Worm (Caenorhabditis elegans) whole organism, L4 larva: ENCODE data around the gene F23F1.4.
A peak's percentile ranks its signal among the peaks of the same experiment; 100 is the strongest.

Experiments
- F26F4.8 ChIP-seq: fragments of 200-800 bp; sonication (Bioruptor generic); conservative IDR thresholded peaks from 2 replicates; pipeline ENCODE4 v1.3.6; 2022; ENCODE audit warnings: missing genetic modification characterization, missing compliant biosample characterization
- F37D6.2 ChIP-seq: sonication (generic microtip); optimal IDR thresholded peaks from 2 replicates; lab custom pipeline; 2016; ENCODE audit warnings: mild to moderate bottlenecking, missing genetic modification characterization, missing compliant biosample characterization
- F44E2.7 ChIP-seq: fragments of 200-800 bp; sonication (Bioruptor generic); IDR thresholded peaks from 2 replicates; pipeline ENCODE4 v2.1.2; 2022; ENCODE audit warnings: missing genetic modification characterization, missing compliant biosample characterization
- F49E8.2 ChIP-seq: sonication (generic microtip); optimal IDR thresholded peaks from 2 replicates; lab custom pipeline; 2016; ENCODE audit warnings: missing compliant biosample characterization, mild to moderate bottlenecking, missing genetic modification characterization, borderline replicate concordance
- R02D3.7 ChIP-seq: fragments of 150-350 bp; sonication (generic microtip); optimal IDR thresholded peaks from 3 replicates; lab custom pipeline; 2014; ENCODE audit warnings: missing biosample characterization, missing genetic modification characterization
- T20F7.1 ChIP-seq: fragments of 200-800 bp; sonication (Bioruptor generic); optimal IDR thresholded peaks from 2 replicates; lab custom pipeline; 2018; ENCODE audit warnings: mild to moderate bottlenecking, missing genetic modification characterization, missing compliant biosample characterization
- Y75B8A.6 ChIP-seq: fragments of 200-800 bp; sonication (Bioruptor generic); IDR thresholded peaks from 2 replicates; pipeline ENCODE4 v1.3.6; 2022; ENCODE audit warnings: missing genetic modification reagents, missing genetic modification characterization, missing compliant biosample characterization
- ZK337.2 ChIP-seq: fragments of 200-800 bp; sonication (Bioruptor generic); IDR thresholded peaks from 2 replicates; pipeline ENCODE4 v1.3.6; 2022; ENCODE audit warnings: missing genetic modification reagents, missing genetic modification characterization, missing compliant biosample characterization
- aha-1 ChIP-seq: fragments of 150-350 bp; peaks from one replicate; lab custom pipeline; 2014; ENCODE audit warnings: missing biosample characterization, missing genetic modification characterization
- ama-1 ChIP-seq: fragments of 150-350 bp; optimal IDR thresholded peaks from 2 replicates; lab custom pipeline; 2014; ENCODE audit warnings: inconsistent platforms, mixed read lengths
- arid-1 ChIP-seq: fragments of 200-800 bp; sonication (Bioruptor generic); conservative IDR thresholded peaks from 2 replicates; pipeline ENCODE4 v1.3.6; 2022; ENCODE audit warnings: missing genetic modification reagents, missing genetic modification characterization, missing compliant biosample characterization
- attf-4 ChIP-seq: sonication (generic microtip); optimal IDR thresholded peaks from 3 replicates; lab custom pipeline; 2017; ENCODE audit warnings: missing biosample characterization, missing genetic modification characterization
- ceh-28 ChIP-seq: fragments of 150-350 bp; optimal IDR thresholded peaks from 2 replicates; lab custom pipeline; 2014; ENCODE audit warnings: missing biosample characterization, missing genetic modification reagents, missing genetic modification characterization
- ceh-32 ChIP-seq: sonication (generic microtip); optimal IDR thresholded peaks from 2 replicates; lab custom pipeline; 2016; ENCODE audit warnings: mild to moderate bottlenecking, missing genetic modification characterization, missing compliant biosample characterization; ENCODE audit not compliant: poor library complexity
- ceh-82 ChIP-seq: sonication (generic microtip); optimal IDR thresholded peaks from 2 replicates; lab custom pipeline; 2017; ENCODE audit warnings: missing biosample characterization, missing genetic modification characterization
- ctbp-1 ChIP-seq: fragments of 200-800 bp; sonication (Bioruptor generic); IDR thresholded peaks from 2 replicates; pipeline ENCODE4 v1.3.6; 2022; ENCODE audit warnings: missing genetic modification reagents, missing genetic modification characterization, missing compliant biosample characterization
- daf-12 ChIP-seq: fragments of 150-350 bp; optimal IDR thresholded peaks from 2 replicates; lab custom pipeline; 2014; ENCODE audit warnings: missing biosample characterization, missing genetic modification reagents, missing genetic modification characterization
- daf-19 ChIP-seq: fragments of 200-800 bp; sonication (Bioruptor generic); conservative IDR thresholded peaks from 2 replicates; pipeline ENCODE4 v1.3.6; 2022; ENCODE audit warnings: missing genetic modification characterization, missing compliant biosample characterization
- dmd-9 ChIP-seq: fragments of 200-800 bp; sonication (Bioruptor generic); IDR thresholded peaks from 2 replicates; pipeline ENCODE4 v1.3.6; 2022; ENCODE audit warnings: missing genetic modification reagents, missing genetic modification characterization, missing compliant biosample characterization
- dve-1 ChIP-seq: sonication (generic microtip); optimal IDR thresholded peaks from 2 replicates; lab custom pipeline; 2017; ENCODE audit warnings: antibody characterized with exemption, mild to moderate bottlenecking, missing genetic modification characterization, missing compliant biosample characterization; ENCODE audit not compliant: insufficient read depth
- egl-27 ChIP-seq: sonication (generic microtip); optimal IDR thresholded peaks from 3 replicates; lab custom pipeline; 2017; ENCODE audit warnings: missing biosample characterization, missing genetic modification reagents, missing genetic modification characterization
- egl-43 ChIP-seq: fragments of 200-800 bp; sonication (Bioruptor generic); IDR thresholded peaks from 2 replicates; pipeline ENCODE4 v1.3.6; 2022; ENCODE audit warnings: missing genetic modification reagents, missing genetic modification characterization, missing compliant biosample characterization
- fos-1 ChIP-seq: fragments of 150-350 bp; optimal IDR thresholded peaks from 2 replicates; lab custom pipeline; 2014; ENCODE audit warnings: missing biosample characterization, missing genetic modification characterization
- gei-8 ChIP-seq: fragments of 200-800 bp; sonication (Bioruptor generic); optimal IDR thresholded peaks from 2 replicates; lab custom pipeline; 2018; ENCODE audit warnings: mild to moderate bottlenecking, missing genetic modification characterization, missing compliant biosample characterization
- hlh-11 ChIP-seq: fragments of 200-800 bp; sonication (Bioruptor generic); optimal IDR thresholded peaks from 2 replicates; lab custom pipeline; 2018; ENCODE audit warnings: mild to moderate bottlenecking, missing genetic modification characterization, missing compliant biosample characterization
- hlh-30 ChIP-seq: sonication (generic microtip); optimal IDR thresholded peaks from 2 replicates; lab custom pipeline; 2017; ENCODE audit warnings: antibody characterized with exemption, mild to moderate bottlenecking, missing genetic modification characterization, missing compliant biosample characterization; ENCODE audit not compliant: insufficient read depth
- jun-1 ChIP-seq: fragments of 150-350 bp; optimal IDR thresholded peaks from 2 replicates; lab custom pipeline; 2014; ENCODE audit warnings: missing biosample characterization, missing genetic modification reagents, missing genetic modification characterization
- lim-7 ChIP-seq: fragments of 200-800 bp; sonication (Bioruptor generic); IDR thresholded peaks from 2 replicates; pipeline ENCODE4 v1.3.6; 2022; ENCODE audit warnings: missing genetic modification characterization, missing compliant biosample characterization
- lin-13 ChIP-seq: fragments of 150-350 bp; optimal IDR thresholded peaks from 2 replicates; lab custom pipeline; 2014; ENCODE audit warnings: missing biosample characterization, missing genetic modification reagents, missing genetic modification characterization
- lin-39 ChIP-seq: fragments of 150-350 bp; optimal IDR thresholded peaks from 2 replicates; lab custom pipeline; 2014; ENCODE audit warnings: missing biosample characterization, missing genetic modification reagents, missing genetic modification characterization
- lsy-2 ChIP-seq, 2 experiments: fragments of 150-350 bp in 1 of 2; sonication (generic microtip) in 1 of 2; optimal IDR thresholded peaks; 2 replicates each; lab custom pipeline; 2014 to 2017; ENCODE audit warnings: missing biosample characterization in 2 of 2, missing genetic modification characterization in 2 of 2
- madf-5 ChIP-seq, 2 experiments: fragments of 200-800 bp; sonication (Bioruptor generic); IDR thresholded peaks; 2 replicates each; pipeline ENCODE4 v1.3.6; 2022; ENCODE audit warnings: missing compliant biosample characterization in 2 of 2, missing genetic modification characterization in 2 of 2
- madf-9 ChIP-seq: fragments of 200-800 bp; sonication (Bioruptor generic); conservative IDR thresholded peaks from 2 replicates; pipeline ENCODE4 v1.3.6; 2022; ENCODE audit warnings: missing genetic modification reagents, missing genetic modification characterization, missing compliant biosample characterization
- mxl-2 ChIP-seq: fragments of 200-800 bp; sonication (Bioruptor generic); conservative IDR thresholded peaks from 2 replicates; pipeline ENCODE4 v1.3.6; 2022; ENCODE audit warnings: missing genetic modification reagents, missing genetic modification characterization, missing compliant biosample characterization
- mxl-3 ChIP-seq: fragments of 200-800 bp; sonication (Bioruptor generic); optimal IDR thresholded peaks from 2 replicates; lab custom pipeline; 2018; ENCODE audit warnings: mild to moderate bottlenecking, missing genetic modification characterization, missing compliant biosample characterization
- nhr-111 ChIP-seq: fragments of 200-800 bp; sonication (Bioruptor generic); optimal IDR thresholded peaks from 2 replicates; lab custom pipeline; 2018; ENCODE audit warnings: mild to moderate bottlenecking, missing genetic modification characterization, missing compliant biosample characterization
- nhr-237 ChIP-seq: sonication (generic microtip); optimal IDR thresholded peaks from 2 replicates; lab custom pipeline; 2017; ENCODE audit warnings: missing biosample characterization, missing genetic modification characterization
- nhr-25 ChIP-seq: sonication (generic microtip); optimal IDR thresholded peaks from 2 replicates; lab custom pipeline; 2017; ENCODE audit warnings: missing genetic modification characterization, mild to moderate bottlenecking, missing compliant biosample characterization, antibody characterized with exemption, moderate library complexity, borderline replicate concordance; ENCODE audit not compliant: insufficient read depth
- nhr-41 ChIP-seq: fragments of 200-800 bp; sonication (Bioruptor generic); IDR thresholded peaks from 2 replicates; pipeline ENCODE4 v1.3.6; 2022; ENCODE audit warnings: missing genetic modification reagents, missing genetic modification characterization, missing compliant biosample characterization
- nhr-42 ChIP-seq: fragments of 200-800 bp; sonication (Bioruptor generic); IDR thresholded peaks from 2 replicates; pipeline ENCODE4 v1.3.6; 2022; ENCODE audit warnings: missing genetic modification characterization, missing compliant biosample characterization
- nhr-77 ChIP-seq: fragments of 150-350 bp; optimal IDR thresholded peaks from 2 replicates; lab custom pipeline; 2014; ENCODE audit warnings: missing biosample characterization, missing genetic modification characterization
- saeg-2 ChIP-seq: fragments of 200-800 bp; sonication (Bioruptor generic); IDR thresholded peaks from 2 replicates; pipeline ENCODE4 v1.3.6; 2022; ENCODE audit warnings: missing genetic modification reagents, missing genetic modification characterization, missing compliant biosample characterization
- snpc-1.2 ChIP-seq: fragments of 200-800 bp; sonication (Bioruptor generic); IDR thresholded peaks from 2 replicates; pipeline ENCODE4 v1.3.6; 2022; ENCODE audit warnings: missing genetic modification reagents, missing genetic modification characterization, missing compliant biosample characterization
- snpc-4 ChIP-seq: fragments of 150-350 bp; optimal IDR thresholded peaks from 2 replicates; lab custom pipeline; 2014; ENCODE audit warnings: missing biosample characterization, missing genetic modification characterization
- unc-130 ChIP-seq: sonication (generic microtip); optimal IDR thresholded peaks from 2 replicates; lab custom pipeline; 2016; ENCODE audit warnings: missing genetic modification reagents, missing genetic modification characterization, missing compliant biosample characterization
- unc-39 ChIP-seq: sonication (generic microtip); optimal IDR thresholded peaks from 2 replicates; lab custom pipeline; 2017; ENCODE audit warnings: missing biosample characterization, missing genetic modification characterization
- unc-62 ChIP-seq, 3 experiments: fragments of 150-350 bp in 1 of 3; sonication (generic microtip); optimal IDR thresholded peaks in 2 of 3; peaks in 1 of 3; 1 replicate in 1 of 3; 2 replicates in 2 of 3; lab custom pipeline; 2014 to 2017; ENCODE audit warnings: missing biosample characterization in 3 of 3, missing genetic modification characterization in 3 of 3, missing genetic modification reagents in 3 of 3, missing genotype in 1 of 3
- zfp-2 ChIP-seq: sonication (generic microtip); optimal IDR thresholded peaks from 2 replicates; lab custom pipeline; 2016; ENCODE audit warnings: mild to moderate bottlenecking, missing genetic modification characterization, missing compliant biosample characterization
- zfp-3 ChIP-seq: fragments of 200-800 bp; sonication (Bioruptor generic); conservative IDR thresholded peaks from 2 replicates; pipeline ENCODE4 v1.3.6; 2022; ENCODE audit warnings: missing genetic modification reagents, missing genetic modification characterization, missing compliant biosample characterization
- zip-11 ChIP-seq: fragments of 200-800 bp; sonication (Bioruptor generic); IDR thresholded peaks from 2 replicates; pipeline ENCODE4 v1.3.6; 2022; ENCODE audit warnings: missing genetic modification characterization, missing compliant biosample characterization
- ztf-11 ChIP-seq: fragments of 150-350 bp; optimal IDR thresholded peaks from 2 replicates; lab custom pipeline; 2014; ENCODE audit warnings: missing biosample characterization, missing genetic modification characterization
- ztf-7 ChIP-seq: fragments of 150-350 bp; optimal IDR thresholded peaks from 2 replicates; lab custom pipeline; 2014; ENCODE audit warnings: missing biosample characterization, missing genetic modification characterization

F23F1.4 gene

DNA sequence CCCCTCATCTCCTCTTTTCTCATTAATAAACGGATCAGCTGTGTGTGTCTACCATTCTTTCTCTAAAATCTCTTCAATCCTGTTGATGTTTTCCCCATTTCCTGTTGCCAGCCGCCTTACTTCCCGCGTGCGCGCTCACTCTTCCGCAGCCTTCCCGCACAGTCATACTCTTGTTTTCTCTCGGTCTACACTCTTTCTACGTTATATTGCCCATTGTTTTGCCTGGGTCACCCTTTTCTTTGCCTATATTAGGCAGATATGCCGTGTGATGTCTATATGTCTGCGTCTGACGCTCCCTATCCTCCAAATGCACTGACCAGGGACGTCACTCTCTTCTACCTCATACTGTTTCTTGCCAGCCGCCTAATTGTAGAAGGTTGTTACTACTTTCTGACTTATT lies 38.1 kb upstream of the F23F1.4 start (continued):
- no peak for TF ChIP-seq jun-1 (tag; lab: Kevin White, UChicago)
- TF ChIP-seq zfp-3 (GFP tag; lab: Robert Waterston, UW), result no peak
- TF ChIP-seq lsy-2 (tag; optimal IDR thresholded peaks at IDR 0.05; lab: Kevin White, UChicago), result no peak
- no peak for TF ChIP-seq F44E2.7 (GFP tag; lab: Robert Waterston, UW)
- TF ChIP-seq ceh-32 (tag; lab: Kevin White, UChicago), result no peak
- no peak for TF ChIP-seq zfp-2 (tag; lab: Kevin White, UChicago)
- TF ChIP-seq unc-62 (GFP tag; optimal IDR thresholded peaks at IDR 0.05 in 1 of 2; lab: Kevin White, UChicago), result peak in 1 of 2 experiments; percentile 57
- TF ChIP-seq unc-62 (tag; optimal IDR thresholded peaks at IDR 0.05; lab: Kevin White, UChicago), result no peak
- no peak for TF ChIP-seq unc-39 (tag; lab: Kevin White, UChicago)
- no peak for TF ChIP-seq nhr-77 (tag; lab: Kevin White, UChicago)
- TF ChIP-seq daf-19 (GFP tag; lab: Robert Waterston, UW), result no peak
- TF ChIP-seq daf-12 (tag; lab: Kevin White, UChicago), result no peak
- no peak for TF ChIP-seq nhr-111
- no peak for TF ChIP-seq unc-130
- TF ChIP-seq lin-39, result no peak
- TF ChIP-seq gei-8 (GFP tag; lab: Kevin White, UChicago), result no peak
- no peak for TF ChIP-seq ZK337.2 (GFP tag; lab: Robert Waterston, UW)
- no peak for TF ChIP-seq mxl-2 (GFP tag; lab: Robert Waterston, UW)
- no peak for TF ChIP-seq nhr-41 (GFP tag; lab: Robert Waterston, UW)
- TF ChIP-seq R02D3.7 (tag; lab: Kevin White, UChicago), result no peak
- TF ChIP-seq dve-1 (tag; lab: Kevin White, UChicago), result peak; percentile 43
- no peak for TF ChIP-seq fos-1
- TF ChIP-seq snpc-4 (tag; lab: Kevin White, UChicago), result no peak
- TF ChIP-seq aha-1 (tag; lab: Kevin White, UChicago), result peak; percentile 86
- peak; percentile 48 for TF ChIP-seq nhr-25
- no peak for TF ChIP-seq ceh-28 (tag; lab: Kevin White, UChicago)
- TF ChIP-seq Y75B8A.6, result no peak
- no peak for TF ChIP-seq lin-13
- peak; percentile 82 for TF ChIP-seq hlh-11 (tag; lab: Kevin White, UChicago)
- TF ChIP-seq ztf-11 (tag; lab: Kevin White, UChicago), result no peak
- TF ChIP-seq F26F4.8, result no peak
- peak; percentile 82 for TF ChIP-seq mxl-3 (GFP tag; lab: Kevin White, UChicago)
- TF ChIP-seq hlh-30, result peak; percentile 86
- TF ChIP-seq egl-43 (GFP tag; lab: Robert Waterston, UW), result no peak
- no peak for TF ChIP-seq dmd-9 (GFP tag; lab: Robert Waterston, UW)
- no peak for TF ChIP-seq nhr-42
- no peak for TF ChIP-seq nhr-237 (tag; lab: Kevin White, UChicago)
- no peak for TF ChIP-seq madf-5 (GFP tag; IDR thresholded peaks at IDR 0.05; lab: Robert Waterston, UW)
- TF ChIP-seq madf-9 (GFP tag; lab: Robert Waterston, UW), result peak; percentile 71
- TF ChIP-seq F49E8.2 (tag; lab: Kevin White, UChicago), result no peak
- TF ChIP-seq T20F7.1 (GFP tag; lab: Kevin White, UChicago), result no peak
- no peak for TF ChIP-seq saeg-2 (GFP tag; lab: Robert Waterston, UW)
- TF ChIP-seq arid-1 (GFP tag; lab: Robert Waterston, UW), result 0 out of 2 replicates have a peak, but pooled peaks have one; percentile 21
- TF ChIP-seq F37D6.2 (tag; lab: Kevin White, UChicago), result no peak
- no peak for TF ChIP-seq ztf-7
- TF ChIP-seq snpc-1.2 (GFP tag; lab: Robert Waterston, UW), result no peak
- no peak for TF ChIP-seq ctbp-1 (GFP tag; lab: Robert Waterston, UW)
- TF ChIP-seq egl-27 (tag; lab: Kevin White, UChicago), result no peak
- TF ChIP-seq zip-11 (GFP tag; lab: Robert Waterston, UW), result no peak
- no peak for TF ChIP-seq ama-1 (lab: Kevin White, UChicago)
- TF ChIP-seq attf-4 (tag; lab: Kevin White, UChicago), result no peak
- TF ChIP-seq lim-7 (GFP tag; lab: Robert Waterston, UW), result no peak
- no peak for TF ChIP-seq ceh-82 (tag; lab: Kevin White, UChicago)
